Fruit fly (Drosophila melanogaster) whole organism, pupa: Measurements from ENCODE around the gene Cda5.

ENCODE experiments used
- CG10348 ChIP-seq: fragments of 200-800 bp; sonication (Bioruptor generic); IDR thresholded peaks from 2 replicates; pipeline ENCODE4 v1.3.6; 2022; ENCODE audit warnings: missing biosample characterization, missing genetic modification characterization
- CG17806 ChIP-seq: fragments of 200-800 bp; sonication (Bioruptor generic); optimal IDR thresholded peaks from 2 replicates; lab custom pipeline; 2018; ENCODE audit warnings: missing biosample characterization, mild to moderate bottlenecking, missing genetic modification characterization, moderate library complexity
- CG32121 ChIP-seq: fragments of 200-800 bp; sonication (Bioruptor generic); IDR thresholded peaks from 2 replicates; pipeline ENCODE4 v1.3.6; 2022; ENCODE audit warnings: missing biosample characterization, missing genetic modification characterization
- CG4496 ChIP-seq: fragments of 200-800 bp; sonication (Bioruptor generic); IDR thresholded peaks from 3 replicates; pipeline ENCODE4 v1.3.6; 2022; ENCODE audit warnings: missing biosample characterization, missing genetic modification characterization
- gl ChIP-seq: fragments of 200-800 bp; sonication (Bioruptor generic); optimal IDR thresholded peaks from 2 replicates; lab custom pipeline; 2018; ENCODE audit warnings: missing biosample characterization, mild to moderate bottlenecking, missing genetic modification characterization
- rn ChIP-seq: fragments of 200-800 bp; sonication (Bioruptor generic); IDR thresholded peaks from 2 replicates; pipeline ENCODE4 v1.3.6; 2022; ENCODE audit warnings: missing biosample characterization, missing genetic modification characterization

- TF ChIP-seq CG10348 (no peak), CG17806 (tag; lab: Kevin White, UChicago) (no peak), rn (GFP tag; lab: Robert Waterston, UW) (no peak), CG32121 (no peak), CG4496 (GFP tag; lab: Robert Waterston, UW) (no peak), gl (no peak)
Observed at dm6 chr2L:5560-5959, 59.6 kb downstream of the Cda5 start.
